Fruit fly (Drosophila melanogaster) whole organism, embryonic: ENCODE data around the gene CG9837.

Experiments
- Adf1 ChIP-seq: fragments of 200-800 bp; sonication (Bioruptor generic); IDR thresholded peaks from 2 replicates; pipeline ENCODE4 v1.3.6; 2022; ENCODE audit warnings: missing biosample characterization, missing genetic modification characterization
- CG1024 ChIP-seq: fragments of 200-800 bp; sonication (Bioruptor generic); IDR thresholded peaks from 2 replicates; pipeline ENCODE4 v1.3.6; 2022; ENCODE audit warnings: missing biosample characterization, missing genetic modification characterization
- CG12942 ChIP-seq: fragments of 200-800 bp; sonication (Bioruptor generic); optimal IDR thresholded peaks from 3 replicates; lab custom pipeline; 2016; ENCODE audit warnings: missing biosample characterization, missing genetic modification characterization
- CG13894 ChIP-seq: fragments of 200-800 bp; sonication (Bioruptor generic); optimal IDR thresholded peaks from 3 replicates; lab custom pipeline; 2018; ENCODE audit warnings: missing biosample characterization, mild to moderate bottlenecking, missing genetic modification characterization, moderate library complexity
- CG15514 ChIP-seq: fragments of 200-800 bp; sonication (Bioruptor generic); optimal IDR thresholded peaks from 3 replicates; lab custom pipeline; 2017; ENCODE audit warnings: missing biosample characterization, missing genetic modification characterization, mild to moderate bottlenecking, moderate library complexity, missing genetic modification reagents
- CG16813 ChIP-seq: fragments of 200-800 bp; sonication (Bioruptor generic); IDR thresholded peaks from 3 replicates; pipeline ENCODE4 v1.3.6; 2022; ENCODE audit warnings: missing biosample characterization, missing genetic modification characterization; ENCODE audit not compliant: partially characterized antibody
- CG17186 ChIP-seq: fragments of 200-800 bp; sonication (Bioruptor generic); optimal IDR thresholded peaks from 3 replicates; lab custom pipeline; 2017; ENCODE audit warnings: missing biosample characterization, missing genetic modification reagents, missing genetic modification characterization
- CG2116 ChIP-seq: fragments of 200-800 bp; sonication (Bioruptor generic); optimal IDR thresholded peaks from 3 replicates; lab custom pipeline; 2018; ENCODE audit warnings: missing biosample characterization, mild to moderate bottlenecking, missing genetic modification characterization
- CG2875 ChIP-seq: fragments of 200-800 bp; sonication (Bioruptor generic); optimal IDR thresholded peaks from 2 replicates; lab custom pipeline; 2017; ENCODE audit warnings: missing biosample characterization, mild to moderate bottlenecking, missing genetic modification characterization, missing genetic modification reagents
- CG33557 ChIP-seq: fragments of 200-800 bp; sonication (Bioruptor generic); optimal IDR thresholded peaks from 2 replicates; lab custom pipeline; 2019; ENCODE audit warnings: missing biosample characterization, mild to moderate bottlenecking, missing genetic modification characterization, moderate library complexity
- CG6272 ChIP-seq: fragments of 200-800 bp; sonication (Bioruptor generic); IDR thresholded peaks from 2 replicates; pipeline ENCODE4 v1.3.6; 2022; ENCODE audit warnings: missing biosample characterization, missing genetic modification characterization
- CG6654 ChIP-seq: fragments of 200-800 bp; sonication (Bioruptor generic); optimal IDR thresholded peaks from 2 replicates; lab custom pipeline; 2017; ENCODE audit warnings: missing biosample characterization, mild to moderate bottlenecking, missing genetic modification characterization
- CG7372 ChIP-seq: fragments of 200-800 bp; sonication (Bioruptor generic); IDR thresholded peaks from 2 replicates; pipeline ENCODE4 v1.3.6; 2022; ENCODE audit warnings: missing biosample characterization, missing genetic modification characterization
- CG9727 ChIP-seq: fragments of 200-800 bp; sonication (Bioruptor generic); optimal IDR thresholded peaks from 3 replicates; lab custom pipeline; 2017; ENCODE audit warnings: missing biosample characterization, mild to moderate bottlenecking, missing genetic modification characterization
- CG9797 ChIP-seq: fragments of 200-800 bp; sonication (Bioruptor generic); optimal IDR thresholded peaks from 3 replicates; lab custom pipeline; 2018; ENCODE audit warnings: missing biosample characterization, mild to moderate bottlenecking, missing genetic modification characterization
- CG9817 ChIP-seq: fragments of 200-800 bp; sonication (Bioruptor generic); optimal IDR thresholded peaks from 2 replicates; lab custom pipeline; 2018; ENCODE audit warnings: missing biosample characterization, mild to moderate bottlenecking, missing genetic modification characterization, moderate library complexity
- CTCF ChIP-seq: fragments of 200-800 bp; sonication (Bioruptor generic); optimal IDR thresholded peaks from 2 replicates; lab custom pipeline; 2017; ENCODE audit warnings: missing biosample characterization, mild to moderate bottlenecking, missing genetic modification characterization, moderate library complexity
- D19A ChIP-seq: fragments of 200-800 bp; optimal IDR thresholded peaks from 3 replicates; lab custom pipeline; 2019; ENCODE audit warnings: missing biosample characterization, mild to moderate bottlenecking, missing genetic modification characterization, moderate library complexity
- Dad ChIP-seq: fragments of 200-800 bp; sonication (Bioruptor generic); optimal IDR thresholded peaks from 3 replicates; lab custom pipeline; 2016; ENCODE audit warnings: missing biosample characterization, missing genetic modification characterization
- Deaf1 ChIP-seq: fragments of 200-800 bp; optimal IDR thresholded peaks from 3 replicates; lab custom pipeline; 2019; ENCODE audit warnings: missing biosample characterization, mild to moderate bottlenecking, missing genetic modification characterization, moderate library complexity
- E2f1 ChIP-seq: fragments of 200-800 bp; sonication (Bioruptor generic); IDR thresholded peaks from 2 replicates; pipeline ENCODE4 v1.3.6; 2022; ENCODE audit warnings: missing biosample characterization, missing genetic modification characterization
- Eip74EF ChIP-seq, 2 experiments: fragments of 200-800 bp in 1 of 2; fragments of >200 bp in 1 of 2; sonication (Bioruptor generic) in 1 of 2; optimal IDR thresholded peaks; 2 replicates each; lab custom pipeline; 2017 to 2019; ENCODE audit warnings: missing biosample characterization in 2 of 2, missing genetic modification characterization in 2 of 2, mild to moderate bottlenecking in 1 of 2, moderate library complexity in 1 of 2
- Ets97D ChIP-seq: fragments of 200-800 bp; sonication (Bioruptor generic); optimal IDR thresholded peaks from 3 replicates; lab custom pipeline; 2016; ENCODE audit warnings: missing biosample characterization, missing genetic modification characterization
- H2.0 ChIP-seq: fragments of 200-800 bp; sonication (Bioruptor generic); IDR thresholded peaks from 2 replicates; pipeline ENCODE4 v1.3.6; 2022; ENCODE audit warnings: missing biosample characterization, missing genetic modification characterization
- Hand ChIP-seq: fragments of 200-800 bp; sonication (Bioruptor generic); optimal IDR thresholded peaks from 2 replicates; lab custom pipeline; 2017; ENCODE audit warnings: mild to moderate bottlenecking, missing biosample characterization, missing genetic modification reagents, missing genetic modification characterization
- Hmx ChIP-seq: fragments of 200-800 bp; sonication (Bioruptor generic); optimal IDR thresholded peaks from 2 replicates; lab custom pipeline; 2016; ENCODE audit warnings: missing biosample characterization, missing genetic modification characterization
- Jarid2 ChIP-seq: fragments of 200-800 bp; sonication (Bioruptor generic); optimal IDR thresholded peaks from 3 replicates; lab custom pipeline; 2017; ENCODE audit warnings: mild to moderate bottlenecking, missing biosample characterization, missing genetic modification reagents, missing genetic modification characterization
- Lpt ChIP-seq: fragments of >200 bp; optimal IDR thresholded peaks from 2 replicates; lab custom pipeline; 2018; ENCODE audit warnings: missing biosample characterization, missing genetic modification characterization
- Nf-YB ChIP-seq: fragments of 200-800 bp; sonication (Bioruptor generic); optimal IDR thresholded peaks from 3 replicates; lab custom pipeline; 2019; ENCODE audit warnings: missing biosample characterization, mild to moderate bottlenecking, missing genetic modification characterization, moderate library complexity
- Nf-YC ChIP-seq: fragments of 200-800 bp; optimal IDR thresholded peaks from 3 replicates; lab custom pipeline; 2019; ENCODE audit warnings: missing biosample characterization, mild to moderate bottlenecking, missing genetic modification characterization, moderate library complexity
- Ptx1 ChIP-seq: fragments of 200-800 bp; sonication (Bioruptor generic); IDR thresholded peaks from 2 replicates; pipeline ENCODE4 v1.3.6; 2022; ENCODE audit warnings: missing biosample characterization, missing genetic modification characterization
- Six4 ChIP-seq: fragments of 200-800 bp; sonication (Bioruptor generic); optimal IDR thresholded peaks from 2 replicates; lab custom pipeline; 2016; ENCODE audit warnings: missing biosample characterization, missing genetic modification characterization
- TFAM ChIP-seq: fragments of 200-800 bp; sonication (Bioruptor generic); optimal IDR thresholded peaks from 2 replicates; lab custom pipeline; 2017; ENCODE audit warnings: missing biosample characterization, missing genetic modification characterization, inconsistent platforms
- Trl ChIP-seq, 3 experiments: fragments of >200 bp in 2 of 3; fragments of 200-800 bp in 1 of 3; sonication (Bioruptor generic) in 1 of 3; optimal IDR thresholded peaks; 2 replicates in 1 of 3; 3 replicates in 2 of 3; lab custom pipeline; 2016 to 2017; ENCODE audit warnings: missing biosample characterization in 1 of 3, missing genetic modification characterization in 1 of 3
- ab ChIP-seq: fragments of 200-800 bp; sonication (Bioruptor generic); optimal IDR thresholded peaks from 2 replicates; lab custom pipeline; 2016; ENCODE audit warnings: missing biosample characterization, missing genetic modification characterization
- ap ChIP-seq: fragments of 200-800 bp; sonication (Bioruptor generic); IDR thresholded peaks from 2 replicates; pipeline ENCODE4 v1.3.6; 2022; ENCODE audit warnings: missing biosample characterization, missing genetic modification characterization
- ewg ChIP-seq: fragments of 200-800 bp; sonication (Bioruptor generic); optimal IDR thresholded peaks from 3 replicates; lab custom pipeline; 2017; ENCODE audit warnings: mild to moderate bottlenecking, missing biosample characterization, missing genetic modification reagents, missing genetic modification characterization
- grn ChIP-seq: fragments of 200-800 bp; sonication (Bioruptor generic); optimal IDR thresholded peaks from 3 replicates; lab custom pipeline; 2017; ENCODE audit warnings: missing biosample characterization, missing genetic modification characterization
- inv ChIP-seq: fragments of 200-800 bp; sonication (Bioruptor generic); IDR thresholded peaks from 2 replicates; pipeline ENCODE4 v1.3.6; 2022; ENCODE audit warnings: missing biosample characterization, missing genetic modification characterization; ENCODE audit not compliant: partially characterized antibody
- kah ChIP-seq: fragments of 200-800 bp; sonication (Bioruptor generic); optimal IDR thresholded peaks from 2 replicates; lab custom pipeline; 2018; ENCODE audit warnings: missing biosample characterization, mild to moderate bottlenecking, missing genetic modification characterization
- ken ChIP-seq: fragments of 200-800 bp; sonication (Bioruptor generic); IDR thresholded peaks from 3 replicates; pipeline ENCODE4 v1.3.6; 2022; ENCODE audit warnings: missing biosample characterization, missing genetic modification characterization
- mam ChIP-seq: fragments of 200-800 bp; sonication (Bioruptor generic); optimal IDR thresholded peaks from 3 replicates; lab custom pipeline; 2016; ENCODE audit warnings: missing biosample characterization, missing genetic modification characterization
- onecut ChIP-seq: fragments of 200-800 bp; sonication (Bioruptor generic); IDR thresholded peaks from 2 replicates; pipeline ENCODE4 v1.3.6; 2022; ENCODE audit warnings: missing biosample characterization, missing genetic modification characterization
- slp2 ChIP-seq: fragments of 200-800 bp; sonication (Bioruptor generic); optimal IDR thresholded peaks from 2 replicates; lab custom pipeline; 2016; ENCODE audit warnings: missing biosample characterization, missing genetic modification characterization
- sob ChIP-seq: fragments of 200-800 bp; sonication (Bioruptor generic); IDR thresholded peaks from 2 replicates; pipeline ENCODE4 v1.3.6; 2022; ENCODE audit warnings: missing biosample characterization, missing genetic modification characterization
- trh ChIP-seq: fragments of 200-800 bp; sonication (Bioruptor generic); optimal IDR thresholded peaks from 2 replicates; lab custom pipeline; 2016; ENCODE audit warnings: missing biosample characterization, missing genetic modification characterization
- unc-4 ChIP-seq: fragments of 200-800 bp; sonication (Bioruptor generic); IDR thresholded peaks from 2 replicates; pipeline ENCODE4 v1.3.6; 2022; ENCODE audit warnings: missing biosample characterization, missing genetic modification characterization; ENCODE audit not compliant: partially characterized antibody
- usp ChIP-seq: fragments of >200 bp; optimal IDR thresholded peaks from 2 replicates; lab custom pipeline; 2017; ENCODE audit warnings: missing biosample characterization, missing genetic modification characterization
- zf30C ChIP-seq: fragments of 200-800 bp; sonication (Bioruptor generic); optimal IDR thresholded peaks from 3 replicates; lab custom pipeline; 2018; ENCODE audit warnings: missing biosample characterization, mild to moderate bottlenecking, missing genetic modification characterization

Gene CG9837

dm6 chr3R:8810397-8811184, 2.8 kb downstream of the CG9837 start (continued):
- TF ChIP-seq Eip74EF (GFP tag; optimal IDR thresholded peaks at IDR 0.05; lab: Kevin White, UChicago) (peak in 1 of 2 experiments; percentile 65), CG12942 (GFP tag; lab: Kevin White, UChicago) (peak; percentile 75), Trl (optimal IDR thresholded peaks at IDR 0.05; lab: Kevin White, UChicago) (no peak), Trl (GFP tag; optimal IDR thresholded peaks at IDR 0.05; lab: Kevin White, UChicago) (peak; percentile 41), inv (GFP tag; lab: Robert Waterston, UW) (no peak), CG33557 (GFP tag; lab: Kevin White, UChicago) (peak; percentile 89), zf30C (peak; percentile 46), CG7372 (GFP tag; lab: Robert Waterston, UW) (peak; percentile 52), kah (GFP tag; lab: Kevin White, UChicago) (peak; percentile 78), grn (GFP tag; lab: Kevin White, UChicago) (peak; percentile 98), TFAM (peak; percentile 51), CG2875 (GFP tag; lab: Kevin White, UChicago) (peak; percentile 93), CG16813 (GFP tag; lab: Robert Waterston, UW) (no peak), sob (peak; percentile 83), ken (GFP tag; lab: Robert Waterston, UW) (peak; percentile 55; the same call in 1 of the 3 replicates), Ptx1 (peak; percentile 77), CG1024 (GFP tag; lab: Robert Waterston, UW) (peak; percentile 61; the same call in 1 of the 2 replicates), Adf1 (peak; percentile 59; the same call in 1 of the 2 replicates), Lpt (GFP tag; lab: Kevin White, UChicago) (no peak), Ets97D (peak; percentile 22), CG9797 (peak; percentile 2), CG13894 (tag; lab: Kevin White, UChicago) (peak; percentile 98), D19A (tag; lab: Kevin White, UChicago) (peak; percentile 59), Hand (GFP tag; lab: Kevin White, UChicago) (peak; percentile 85), Six4 (GFP tag; lab: Kevin White, UChicago) (peak; percentile 50), trh (GFP tag; lab: Kevin White, UChicago) (peak; percentile 39), Hmx (GFP tag; lab: Kevin White, UChicago) (no peak), CG2116 (GFP tag; lab: Kevin White, UChicago) (peak; percentile 52), CTCF (GFP tag; lab: Kevin White, UChicago) (peak; percentile 59), CG6654 (peak; percentile 19), CG6272 (GFP tag; lab: Robert Waterston, UW) (no peak), Jarid2 (peak; percentile 74), usp (GFP tag; lab: Kevin White, UChicago) (no peak), ewg (GFP tag; lab: Kevin White, UChicago) (peak; percentile 74), ap (GFP tag; lab: Robert Waterston, UW) (peak; percentile 27; the same call in 1 of the 2 replicates), slp2 (no peak), CG9817 (tag; lab: Kevin White, UChicago) (peak; percentile 56), Nf-YB (GFP tag; lab: Kevin White, UChicago) (peak; percentile 71), CG15514 (peak; percentile 85), E2f1 (GFP tag; lab: Robert Waterston, UW) (peak; percentile 49; the same call in 1 of the 2 replicates), ab (GFP tag; lab: Kevin White, UChicago) (no peak), H2.0 (GFP tag; lab: Robert Waterston, UW) (peak; percentile 36; the same call in 1 of the 2 replicates), mam (GFP tag; lab: Kevin White, UChicago) (peak; percentile 69), onecut (GFP tag; lab: Robert Waterston, UW) (peak; percentile 86), Nf-YC (peak; percentile 67), Dad (GFP tag; lab: Kevin White, UChicago) (peak; percentile 24), unc-4 (GFP tag; lab: Robert Waterston, UW) (no peak), CG9727 (GFP tag; lab: Kevin White, UChicago) (peak; percentile 77), Deaf1 (tag; lab: Kevin White, UChicago) (peak; percentile 3), CG17186 (GFP tag; lab: Kevin White, UChicago) (peak; percentile 67)
